Worm (Caenorhabditis elegans) whole organism, L3 larva: Measurements from ENCODE around the gene F01D5.5.

Experiments used
- ZK546.5 ChIP-seq: sonication (generic microtip); optimal IDR thresholded peaks from 2 replicates; lab custom pipeline; 2017; ENCODE audit warnings: missing biosample characterization, missing genetic modification characterization
- aly-2 ChIP-seq: fragments of 150-350 bp; optimal IDR thresholded peaks from 2 replicates; lab custom pipeline; 2014; ENCODE audit warnings: missing biosample characterization, missing genetic modification characterization
- ama-1 ChIP-seq: fragments of 150-350 bp; optimal IDR thresholded peaks from 2 replicates; lab custom pipeline; 2018
- ceh-16 ChIP-seq: sonication (generic microtip); optimal IDR thresholded peaks from 2 replicates; lab custom pipeline; 2017; ENCODE audit warnings: missing biosample characterization, missing genetic modification characterization
- ceh-28 ChIP-seq: fragments of 150-350 bp; optimal IDR thresholded peaks from 2 replicates; lab custom pipeline; 2014; ENCODE audit warnings: missing biosample characterization, missing genetic modification reagents, missing genetic modification characterization
- ceh-82 ChIP-seq: fragments of 150-350 bp; optimal IDR thresholded peaks from 2 replicates; lab custom pipeline; 2014; ENCODE audit warnings: missing biosample characterization, missing genetic modification characterization
- daf-12 ChIP-seq: fragments of 150-350 bp; optimal IDR thresholded peaks from 2 replicates; lab custom pipeline; 2014; ENCODE audit warnings: missing biosample characterization, missing genetic modification reagents, missing genetic modification characterization
- egl-27 ChIP-seq: sonication (generic microtip); optimal IDR thresholded peaks from 4 replicates; lab custom pipeline; 2017; ENCODE audit warnings: missing biosample characterization, missing genetic modification reagents, missing genetic modification characterization
- elt-1 ChIP-seq: fragments of 150-350 bp; optimal IDR thresholded peaks from 2 replicates; lab custom pipeline; 2014; ENCODE audit warnings: missing biosample characterization, missing genetic modification characterization
- elt-2 ChIP-seq: sonication (generic microtip); optimal IDR thresholded peaks from 2 replicates; lab custom pipeline; 2016; ENCODE audit warnings: missing genetic modification reagents, mild to moderate bottlenecking, missing genetic modification characterization, missing compliant biosample characterization
- elt-3 ChIP-seq, 3 experiments: fragments of 150-350 bp in 1 of 3; sonication (generic microtip) in 2 of 3; optimal IDR thresholded peaks; 2 replicates in 2 of 3; 4 replicates in 1 of 3; lab custom pipeline; 2014 to 2017; ENCODE audit warnings: missing biosample characterization in 3 of 3, missing genetic modification characterization in 3 of 3
- eor-1 ChIP-seq, 2 experiments: fragments of 150-350 bp; optimal IDR thresholded peaks; 2 replicates each; lab custom pipeline; 2014 to 2018; ENCODE audit warnings: missing biosample characterization in 2 of 2, missing genetic modification characterization in 2 of 2
- fkh-10 ChIP-seq: sonication (generic microtip); optimal IDR thresholded peaks from 2 replicates; lab custom pipeline; 2017; ENCODE audit warnings: missing biosample characterization, missing genetic modification reagents, missing genetic modification characterization
- fkh-2 ChIP-seq: fragments of 150-350 bp; optimal IDR thresholded peaks from 2 replicates; lab custom pipeline; 2014; ENCODE audit warnings: missing biosample characterization, missing genetic modification reagents, missing genetic modification characterization
- hmg-11 ChIP-seq: sonication (generic microtip); optimal IDR thresholded peaks from 2 replicates; lab custom pipeline; 2016; ENCODE audit warnings: missing genetic modification characterization, missing compliant biosample characterization
- lin-15B ChIP-seq: fragments of 150-350 bp; optimal IDR thresholded peaks from 2 replicates; lab custom pipeline; 2014; ENCODE audit warnings: missing biosample characterization, missing genetic modification characterization
- lin-39 ChIP-seq: fragments of 150-350 bp; optimal IDR thresholded peaks from 2 replicates; lab custom pipeline; 2018; ENCODE audit warnings: missing biosample characterization, missing genetic modification reagents, missing genetic modification characterization
- lsy-12 ChIP-seq: sonication (generic microtip); optimal IDR thresholded peaks from 2 replicates; lab custom pipeline; 2016; ENCODE audit warnings: mild to moderate bottlenecking, missing genetic modification characterization, missing compliant biosample characterization
- mml-1 ChIP-seq: fragments of 150-350 bp; sonication (generic microtip); optimal IDR thresholded peaks from 3 replicates; lab custom pipeline; 2014; ENCODE audit warnings: missing biosample characterization, missing genetic modification characterization
- nfya-1 ChIP-seq: sonication (generic microtip); optimal IDR thresholded peaks from 2 replicates; lab custom pipeline; 2017; ENCODE audit warnings: missing genetic modification characterization, mild to moderate bottlenecking, missing compliant biosample characterization, antibody characterized with exemption, moderate library complexity; ENCODE audit not compliant: insufficient read depth
- nhr-11 ChIP-seq: fragments of 150-350 bp; optimal IDR thresholded peaks from 2 replicates; lab custom pipeline; 2014; ENCODE audit warnings: missing biosample characterization, missing genetic modification characterization
- nhr-237 ChIP-seq: fragments of 150-350 bp; optimal IDR thresholded peaks from 2 replicates; lab custom pipeline; 2014; ENCODE audit warnings: missing biosample characterization, missing genetic modification characterization
- nhr-25 ChIP-seq: sonication (generic microtip); optimal IDR thresholded peaks from 2 replicates; lab custom pipeline; 2017; ENCODE audit warnings: missing biosample characterization, missing genetic modification characterization
- nhr-28 ChIP-seq: fragments of 150-350 bp; optimal IDR thresholded peaks from 2 replicates; lab custom pipeline; 2014; ENCODE audit warnings: missing biosample characterization, missing genetic modification characterization
- nhr-43 ChIP-seq: sonication (generic microtip); optimal IDR thresholded peaks from 2 replicates; lab custom pipeline; 2016; ENCODE audit warnings: mild to moderate bottlenecking, missing genetic modification characterization, missing compliant biosample characterization; ENCODE audit not compliant: poor library complexity, severe bottlenecking
- nhr-67 ChIP-seq: fragments of 150-350 bp; optimal IDR thresholded peaks from 2 replicates; lab custom pipeline; 2014; ENCODE audit warnings: missing biosample characterization, missing genetic modification characterization
- nhr-77 ChIP-seq: fragments of 150-350 bp; optimal IDR thresholded peaks from 2 replicates; lab custom pipeline; 2014; ENCODE audit warnings: missing biosample characterization, missing genetic modification characterization
- pha-4 ChIP-seq: fragments of 150-350 bp; optimal IDR thresholded peaks from 2 replicates; lab custom pipeline; 2014; ENCODE audit warnings: missing biosample characterization, missing genetic modification reagents, missing genetic modification characterization
- pqm-1 ChIP-seq: fragments of 150-350 bp; optimal IDR thresholded peaks from 2 replicates; lab custom pipeline; 2017; ENCODE audit warnings: missing biosample characterization, missing genetic modification characterization, inconsistent platforms
- sea-2 ChIP-seq: fragments of 150-350 bp; sonication (generic microtip); optimal IDR thresholded peaks from 4 replicates; lab custom pipeline; 2014; ENCODE audit warnings: missing biosample characterization, missing genetic modification reagents, missing genetic modification characterization
- skn-1 ChIP-seq: fragments of 150-350 bp; optimal IDR thresholded peaks from 2 replicates; lab custom pipeline; 2014; ENCODE audit warnings: missing biosample characterization, missing genetic modification characterization
- snpc-4 ChIP-seq: fragments of 150-350 bp; optimal IDR thresholded peaks from 2 replicates; lab custom pipeline; 2014; ENCODE audit warnings: missing biosample characterization, missing genetic modification characterization
- tbx-2 ChIP-seq: sonication (generic microtip); optimal IDR thresholded peaks from 2 replicates; lab custom pipeline; 2016; ENCODE audit warnings: mild to moderate bottlenecking, missing genetic modification characterization, missing compliant biosample characterization
- unc-39 ChIP-seq: sonication (generic microtip); optimal IDR thresholded peaks from 4 replicates; lab custom pipeline; 2017; ENCODE audit warnings: missing biosample characterization, missing genetic modification characterization
- unc-62 ChIP-seq: fragments of 150-350 bp; sonication (generic microtip); optimal IDR thresholded peaks from 4 replicates; lab custom pipeline; 2014; ENCODE audit warnings: missing biosample characterization, missing genetic modification reagents, missing genetic modification characterization
- zag-1 ChIP-seq: fragments of 150-350 bp; optimal IDR thresholded peaks from 2 replicates; lab custom pipeline; 2014; ENCODE audit warnings: missing biosample characterization, missing genetic modification characterization
- ztf-4 ChIP-seq: fragments of 150-350 bp; optimal IDR thresholded peaks from 2 replicates; lab custom pipeline; 2014; ENCODE audit warnings: missing biosample characterization, missing genetic modification characterization

F01D5.5 gene

ce11 chrII:13997989-13998388, 4.1 kb downstream of the F01D5.5 start:
- TF ChIP-seq pqm-1 (tag; lab: Kevin White, UChicago) (peak; percentile 35), eor-1 (tag; optimal IDR thresholded peaks at IDR 0.05; lab: Kevin White, UChicago) (no peak)

- TF ChIP-seq nhr-77 = no peak
- TF ChIP-seq ama-1 (lab: Kevin White, UChicago) = no peak
- no peak for TF ChIP-seq lin-15B (tag; lab: Kevin White, UChicago)
- peak; percentile 75 for TF ChIP-seq elt-2 (tag; lab: Kevin White, UChicago)
- TF ChIP-seq pqm-1 (tag; lab: Kevin White, UChicago) = peak; percentile 64
- TF ChIP-seq daf-12 (tag; lab: Kevin White, UChicago) = no peak
- TF ChIP-seq skn-1 = no peak
These were observed 4.6 kb downstream of the F01D5.5 start, which contains the start of gene F01D5.1 for ce11 chrII:13997477-13997876. Gene F01D5.1, minus strand, starts transcription at chrII:13997581.

ce11 chrII:13994934-13995333, 7.2 kb downstream of the F01D5.5 start, which contains the start of gene Y39G8B.7:
Gene Y39G8B.7, minus strand, starts transcription at chrII:13995034.
- no peak for TF ChIP-seq unc-39 (tag; lab: Kevin White, UChicago)
- TF ChIP-seq ceh-28 (tag; lab: Kevin White, UChicago) = no peak
- TF ChIP-seq ceh-82 (tag; lab: Kevin White, UChicago) = no peak
- no peak for TF ChIP-seq nhr-25 (tag; lab: Kevin White, UChicago)
- TF ChIP-seq ztf-4 (tag; lab: Kevin White, UChicago) = no peak
- no peak for TF ChIP-seq egl-27
- no peak for TF ChIP-seq skn-1
- TF ChIP-seq daf-12 (tag; lab: Kevin White, UChicago) = no peak
- no peak for TF ChIP-seq ama-1 (lab: Kevin White, UChicago)
- TF ChIP-seq, all 47 proteins: peak for 0

- TF ChIP-seq nfya-1 = no peak
- TF ChIP-seq nhr-237 (tag; lab: Kevin White, UChicago) = no peak
- no peak for TF ChIP-seq lin-39 (tag; lab: Kevin White, UChicago)
- TF ChIP-seq hmg-11 = no peak
- no peak for TF ChIP-seq zag-1
- no peak for TF ChIP-seq aly-2 (tag; lab: Kevin White, UChicago)
- no peak for TF ChIP-seq ztf-4 (tag; lab: Kevin White, UChicago)
- no peak for TF ChIP-seq elt-1
- TF ChIP-seq eor-1 (tag; optimal IDR thresholded peaks at IDR 0.05; lab: Kevin White, UChicago) = no peak
- no peak for TF ChIP-seq unc-62 (GFP tag; lab: Kevin White, UChicago)
- TF ChIP-seq fkh-10 (GFP tag; lab: Kevin White, UChicago) = no peak
- no peak for TF ChIP-seq ceh-28 (tag; lab: Kevin White, UChicago)
- no peak for TF ChIP-seq tbx-2 (tag; lab: Kevin White, UChicago)
- TF ChIP-seq elt-2 (tag; lab: Kevin White, UChicago) = no peak
- no peak for TF ChIP-seq pha-4 (tag; lab: Kevin White, UChicago)
- no peak for TF ChIP-seq unc-39 (tag; lab: Kevin White, UChicago)
- no peak for TF ChIP-seq nhr-11 (tag; lab: Kevin White, UChicago)
- TF ChIP-seq nhr-43 = no peak
- no peak for TF ChIP-seq nhr-67 (tag; lab: Kevin White, UChicago)
These were observed 10.4 kb downstream of the F01D5.5 start, which contains the start of gene Y39G8B.5 for ce11 chrII:13991741-13992140. Gene Y39G8B.5, minus strand, starts transcription at chrII:13991841.

- TF ChIP-seq fkh-10 (GFP tag; lab: Kevin White, UChicago) (no peak), snpc-4 (tag; lab: Kevin White, UChicago) (no peak), elt-3 (tag; optimal IDR thresholded peaks at IDR 0.05; lab: Kevin White, UChicago) (no peak), fkh-2 (no peak), nhr-43 (no peak), mml-1 (tag; lab: Kevin White, UChicago) (no peak), ceh-16 (tag; lab: Kevin White, UChicago) (no peak), lin-39 (tag; lab: Kevin White, UChicago) (no peak), hmg-11 (no peak), daf-12 (tag; lab: Kevin White, UChicago) (no peak), nhr-28 (tag; lab: Kevin White, UChicago) (no peak), lsy-12 (tag; lab: Kevin White, UChicago) (no peak), ZK546.5 (tag; lab: Kevin White, UChicago) (no peak), egl-27 (no peak), skn-1 (no peak), tbx-2 (tag; lab: Kevin White, UChicago) (no peak), aly-2 (tag; lab: Kevin White, UChicago) (no peak), ztf-4 (tag; lab: Kevin White, UChicago) (no peak), sea-2 (GFP tag; lab: Kevin White, UChicago) (no peak)
These were observed 17.5 kb downstream of the F01D5.5 start, which contains the start of gene sre-47 for ce11 chrII:13984551-13984950. Gene sre-47, minus strand, starts transcription at chrII:13984651.
